Worm (Caenorhabditis elegans) whole organism, young adult: Measurements from ENCODE around the gene ZK632.11.
A peak's percentile ranks its signal among the peaks of the same experiment; 100 is the strongest.

ENCODE experiments used
- B0261.1 ChIP-seq: sonication (generic microtip); optimal IDR thresholded peaks from 2 replicates; lab custom pipeline; 2016; ENCODE audit warnings: mild to moderate bottlenecking, missing genetic modification characterization, moderate library complexity, missing compliant biosample characterization
- B0336.3 ChIP-seq: fragments of 200-800 bp; sonication (Bioruptor generic); IDR thresholded peaks from 2 replicates; pipeline ENCODE4 v1.3.6; 2022; ENCODE audit warnings: missing genetic modification characterization, missing compliant biosample characterization
- F10E7.11 ChIP-seq: sonication (generic microtip); optimal IDR thresholded peaks from 2 replicates; lab custom pipeline; 2017; ENCODE audit warnings: mild to moderate bottlenecking, missing genetic modification characterization, moderate library complexity, missing compliant biosample characterization
- F39B2.1 ChIP-seq: fragments of 200-800 bp; sonication (Bioruptor generic); IDR thresholded peaks from 2 replicates; pipeline ENCODE4 v1.3.6; 2022; ENCODE audit warnings: missing genetic modification reagents, missing genetic modification characterization, missing compliant biosample characterization
- F49E8.2 ChIP-seq: sonication (generic microtip); optimal IDR thresholded peaks from 3 replicates; lab custom pipeline; 2017; ENCODE audit warnings: missing genetic modification characterization, mild to moderate bottlenecking, missing compliant biosample characterization, antibody characterized with exemption, moderate library complexity; ENCODE audit not compliant: insufficient read depth
- K12H6.12 ChIP-seq: fragments of 200-800 bp; sonication (Bioruptor generic); optimal IDR thresholded peaks from 2 replicates; lab custom pipeline; 2018; ENCODE audit warnings: mild to moderate bottlenecking, missing genetic modification characterization, missing compliant biosample characterization
- T07F8.4 ChIP-seq: sonication (generic microtip); optimal IDR thresholded peaks from 2 replicates; lab custom pipeline; 2016; ENCODE audit warnings: mild to moderate bottlenecking, missing genetic modification characterization, moderate library complexity, missing compliant biosample characterization
- T26A5.8 ChIP-seq: sonication (generic microtip); optimal IDR thresholded peaks from 2 replicates; lab custom pipeline; 2016; ENCODE audit warnings: missing genetic modification characterization, missing compliant biosample characterization
- Y53F4B.3 ChIP-seq: fragments of 200-800 bp; sonication (Bioruptor generic); IDR thresholded peaks from 2 replicates; pipeline ENCODE4 v1.3.6; 2022; ENCODE audit warnings: missing genetic modification reagents, missing genetic modification characterization, missing compliant biosample characterization
- Y95B8A.8 ChIP-seq: fragments of 200-800 bp; sonication (Bioruptor generic); IDR thresholded peaks from 2 replicates; pipeline ENCODE4 v1.3.6; 2022; ENCODE audit warnings: missing genetic modification reagents, missing genetic modification characterization, missing compliant biosample characterization
- ama-1 ChIP-seq, 3 experiments: fragments of 150-350 bp in 1 of 3; sonication (generic microtip) in 2 of 3; optimal IDR thresholded peaks; 2 replicates each; lab custom pipeline; 2014 to 2018; ENCODE audit warnings: missing biosample characterization in 2 of 3, missing genetic modification characterization in 2 of 3, missing genetic modification reagents in 2 of 3
- attf-5 ChIP-seq: fragments of 200-800 bp; sonication (Bioruptor generic); optimal IDR thresholded peaks from 2 replicates; lab custom pipeline; 2018; ENCODE audit warnings: mild to moderate bottlenecking, missing genetic modification characterization, missing compliant biosample characterization
- attf-6 ChIP-seq: fragments of 200-800 bp; sonication (Bioruptor generic); IDR thresholded peaks from 2 replicates; pipeline ENCODE4 v1.3.6; 2022; ENCODE audit warnings: missing genetic modification reagents, missing genetic modification characterization, missing compliant biosample characterization
- ceh-100 ChIP-seq: fragments of 200-800 bp; sonication (Bioruptor generic); IDR thresholded peaks from 2 replicates; pipeline ENCODE4 v1.3.6; 2022; ENCODE audit warnings: missing genetic modification reagents, missing genetic modification characterization, missing compliant biosample characterization
- ceh-79 ChIP-seq: sonication (generic microtip); optimal IDR thresholded peaks from 2 replicates; lab custom pipeline; 2017; ENCODE audit warnings: mild to moderate bottlenecking, missing genetic modification characterization, missing compliant biosample characterization
- dox-1 ChIP-seq: fragments of 200-800 bp; sonication (Bioruptor generic); IDR thresholded peaks from 2 replicates; pipeline ENCODE4 v1.3.6; 2022; ENCODE audit warnings: missing genetic modification reagents, missing genetic modification characterization, missing compliant biosample characterization
- dpl-1 ChIP-seq: fragments of 150-350 bp; optimal IDR thresholded peaks from 2 replicates; lab custom pipeline; 2014; ENCODE audit warnings: missing biosample characterization, missing genetic modification reagents, missing genetic modification characterization
- egl-44 ChIP-seq: fragments of 200-800 bp; sonication (Bioruptor generic); IDR thresholded peaks from 2 replicates; pipeline ENCODE4 v1.3.6; 2022; ENCODE audit warnings: missing genetic modification reagents, missing genetic modification characterization, missing compliant biosample characterization
- egrh-3 ChIP-seq: fragments of 200-800 bp; sonication (Bioruptor generic); IDR thresholded peaks from 2 replicates; pipeline ENCODE4 v1.3.6; 2022; ENCODE audit warnings: missing genetic modification reagents, missing genetic modification characterization, missing compliant biosample characterization
- ets-4 ChIP-seq: fragments of 200-800 bp; sonication (Bioruptor generic); optimal IDR thresholded peaks from 2 replicates; lab custom pipeline; 2018; ENCODE audit warnings: mild to moderate bottlenecking, missing genetic modification characterization, missing compliant biosample characterization
- hlh-26 ChIP-seq: fragments of 200-800 bp; sonication (Bioruptor generic); conservative IDR thresholded peaks from 2 replicates; pipeline ENCODE4 v1.3.6; 2022; ENCODE audit warnings: missing genetic modification reagents, missing genetic modification characterization, missing compliant biosample characterization
- hrde-1 ChIP-seq: sonication (generic microtip); optimal IDR thresholded peaks from 2 replicates; lab custom pipeline; 2016; ENCODE audit warnings: missing genetic modification characterization, mild to moderate bottlenecking, missing compliant biosample characterization, moderate library complexity, missing genotype, missing genetic modification reagents, borderline replicate concordance
- let-526 ChIP-seq: fragments of 200-800 bp; sonication (Bioruptor generic); IDR thresholded peaks from 2 replicates; pipeline ENCODE4 v1.3.6; 2022; ENCODE audit warnings: missing genetic modification reagents, missing genetic modification characterization, missing compliant biosample characterization
- lin-35 ChIP-seq, 3 experiments: fragments of 150-350 bp in 2 of 3; sonication (generic microtip) in 1 of 3; optimal IDR thresholded peaks; 2 replicates each; lab custom pipeline; 2014 to 2018; ENCODE audit warnings: missing biosample characterization in 3 of 3, missing genetic modification characterization in 3 of 3, missing genetic modification reagents in 3 of 3
- lin-40 ChIP-seq: sonication (generic microtip); optimal IDR thresholded peaks from 2 replicates; lab custom pipeline; 2016; ENCODE audit warnings: missing genetic modification characterization, mild to moderate bottlenecking, missing compliant biosample characterization, missing genotype, missing genetic modification reagents
- lsy-27 ChIP-seq: sonication (generic microtip); optimal IDR thresholded peaks from 2 replicates; lab custom pipeline; 2017; ENCODE audit warnings: missing genetic modification characterization, mild to moderate bottlenecking, missing compliant biosample characterization, antibody characterized with exemption, missing genotype, borderline replicate concordance; ENCODE audit not compliant: insufficient read depth
- madf-8 ChIP-seq: fragments of 200-800 bp; sonication (Bioruptor generic); conservative IDR thresholded peaks from 2 replicates; pipeline ENCODE4 v1.3.6; 2022; ENCODE audit warnings: missing genetic modification reagents, missing genetic modification characterization, missing compliant biosample characterization
- mcd-1 ChIP-seq: fragments of 200-800 bp; sonication (Bioruptor generic); IDR thresholded peaks from 2 replicates; pipeline ENCODE4 v1.3.6; 2022; ENCODE audit warnings: missing genetic modification reagents, missing genetic modification characterization, missing compliant biosample characterization
- mel-28 ChIP-seq: sonication (generic microtip); optimal IDR thresholded peaks from 2 replicates; lab custom pipeline; 2016; ENCODE audit warnings: borderline replicate concordance, mild to moderate bottlenecking, missing genetic modification characterization, missing compliant biosample characterization
- nfya-1 ChIP-seq: sonication (generic microtip); optimal IDR thresholded peaks from 2 replicates; lab custom pipeline; 2017; ENCODE audit warnings: antibody characterized with exemption, missing compliant biosample characterization, missing genetic modification characterization, borderline replicate concordance; ENCODE audit not compliant: insufficient read depth
- nfya-2 ChIP-seq: fragments of 200-800 bp; sonication (Bioruptor generic); IDR thresholded peaks from 2 replicates; pipeline ENCODE4 v1.3.6; 2022; ENCODE audit warnings: missing genetic modification reagents, missing genetic modification characterization, missing compliant biosample characterization
- nhr-80 ChIP-seq: sonication (generic microtip); optimal IDR thresholded peaks from 2 replicates; lab custom pipeline; 2016; ENCODE audit warnings: missing genetic modification characterization, missing compliant biosample characterization
- rcor-1 ChIP-seq: fragments of 200-800 bp; sonication (Bioruptor generic); IDR thresholded peaks from 2 replicates; pipeline ENCODE4 v1.3.6; 2022; ENCODE audit warnings: missing genetic modification reagents, missing genetic modification characterization, missing compliant biosample characterization
- rpc-1 ChIP-seq, 2 experiments: fragments of 150-350 bp in 1 of 2; sonication (generic microtip) in 1 of 2; optimal IDR thresholded peaks; 2 replicates each; lab custom pipeline; 2014 to 2018; ENCODE audit warnings: missing biosample characterization in 1 of 2, missing genetic modification characterization in 1 of 2, missing genetic modification reagents in 1 of 2, missing genotype in 1 of 2
- sdz-38 ChIP-seq: sonication (generic microtip); optimal IDR thresholded peaks from 2 replicates; lab custom pipeline; 2016; ENCODE audit warnings: missing genotype, missing genetic modification characterization, missing compliant biosample characterization
- sea-2 ChIP-seq: fragments of 200-800 bp; sonication (Bioruptor generic); IDR thresholded peaks from 2 replicates; pipeline ENCODE4 v1.3.6; 2022; ENCODE audit warnings: missing genetic modification characterization, missing compliant biosample characterization
- snpc-4 ChIP-seq, 5 experiments: fragments of 150-350 bp in 1 of 5; sonication (generic microtip) in 4 of 5; optimal IDR thresholded peaks; 2 replicates each; lab custom pipeline; 2014 to 2018; ENCODE audit warnings: missing genetic modification characterization in 5 of 5, missing biosample characterization in 3 of 5, antibody characterized with exemption in 2 of 5, mild to moderate bottlenecking in 2 of 5, missing compliant biosample characterization in 2 of 5, missing genotype in 2 of 5, moderate library complexity in 2 of 5, missing genetic modification reagents in 1 of 5
- somi-1 ChIP-seq: fragments of 200-800 bp; sonication (Bioruptor generic); optimal IDR thresholded peaks from 2 replicates; lab custom pipeline; 2018; ENCODE audit warnings: mild to moderate bottlenecking, missing genetic modification characterization, missing compliant biosample characterization
- sptf-2 ChIP-seq: fragments of 200-800 bp; sonication (Bioruptor generic); optimal IDR thresholded peaks from 2 replicates; lab custom pipeline; 2018; ENCODE audit warnings: mild to moderate bottlenecking, missing genetic modification characterization, missing compliant biosample characterization
- tbp1 ChIP-seq: fragments of 200-800 bp; sonication (Bioruptor generic); optimal IDR thresholded peaks from 2 replicates; lab custom pipeline; 2018; ENCODE audit warnings: mild to moderate bottlenecking, missing genetic modification characterization, missing compliant biosample characterization
- tbx-9 ChIP-seq: sonication (generic microtip); optimal IDR thresholded peaks from 2 replicates; lab custom pipeline; 2016; ENCODE audit warnings: borderline replicate concordance, missing genetic modification characterization, inconsistent platforms, missing compliant biosample characterization
- tlf-1 ChIP-seq: fragments of 200-800 bp; sonication (Bioruptor generic); optimal IDR thresholded peaks from 2 replicates; lab custom pipeline; 2018; ENCODE audit warnings: mild to moderate bottlenecking, missing genetic modification characterization, missing compliant biosample characterization
- unc-130 ChIP-seq: sonication (generic microtip); optimal IDR thresholded peaks from 2 replicates; lab custom pipeline; 2016; ENCODE audit warnings: missing genetic modification reagents, missing genetic modification characterization, missing compliant biosample characterization
- unc-62 ChIP-seq: fragments of 150-350 bp; optimal IDR thresholded peaks from 2 replicates; lab custom pipeline; 2014; ENCODE audit warnings: missing biosample characterization, missing genetic modification reagents, missing genetic modification characterization
- ztf-25 ChIP-seq: fragments of 200-800 bp; sonication (Bioruptor generic); IDR thresholded peaks from 2 replicates; pipeline ENCODE4 v1.3.6; 2022; ENCODE audit warnings: missing genetic modification reagents, missing genetic modification characterization, missing compliant biosample characterization
- ztf-28 ChIP-seq: fragments of 200-800 bp; sonication (Bioruptor generic); IDR thresholded peaks from 2 replicates; pipeline ENCODE4 v1.3.6; 2022; ENCODE audit warnings: missing genetic modification reagents, missing genetic modification characterization, missing compliant biosample characterization
- ztf-6 ChIP-seq: fragments of 200-800 bp; sonication (Bioruptor generic); IDR thresholded peaks from 2 replicates; pipeline ENCODE4 v1.3.6; 2022; ENCODE audit warnings: missing genetic modification reagents, missing genetic modification characterization, missing compliant biosample characterization

ZK632.11 gene

DNA sequence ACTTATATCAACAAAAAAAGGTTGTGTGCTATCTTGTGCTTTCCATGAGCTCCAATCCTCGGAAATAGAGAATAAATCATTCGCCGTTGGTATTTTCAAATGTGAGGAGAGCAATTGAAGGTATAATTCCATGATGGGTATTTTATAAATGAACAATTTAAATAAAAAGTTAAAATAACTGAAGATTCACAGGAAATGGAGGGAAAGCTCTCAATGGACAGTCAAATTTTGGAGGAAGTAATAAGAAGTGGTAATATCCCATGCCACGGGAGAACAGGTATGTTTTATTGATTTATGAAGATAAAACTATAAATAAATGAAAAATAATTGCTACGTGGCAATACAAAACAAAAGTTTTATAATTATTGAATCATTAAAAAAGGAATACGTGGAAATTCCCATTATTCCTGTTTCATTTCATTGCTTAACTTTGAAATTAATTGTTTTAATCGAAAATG is 44.6 kb upstream of the ZK632.11 start:
- TF ChIP-seq Y53F4B.3 (GFP tag; lab: Robert Waterston, UW) (no peak), snpc-4 (GFP tag; optimal IDR thresholded peaks at IDR 0.05; lab: Kevin White, UChicago) (no peak), snpc-4 (tag; optimal IDR thresholded peaks at IDR 0.05; lab: Kevin White, UChicago) (peak in 1 of 4 experiments; percentile 2), Y95B8A.8 (GFP tag; lab: Robert Waterston, UW) (no peak; the same call in 1 of the 2 replicates), madf-8 (GFP tag; lab: Robert Waterston, UW) (no peak), rpc-1 (optimal IDR thresholded peaks at IDR 0.05; lab: Kevin White, UChicago) (no peak), rpc-1 (tag; optimal IDR thresholded peaks at IDR 0.05; lab: Kevin White, UChicago) (no peak), nfya-1 (tag; lab: Kevin White, UChicago) (no peak), sea-2 (GFP tag; lab: Robert Waterston, UW) (no peak), hrde-1 (peak; percentile 6), mcd-1 (no peak), hlh-26 (GFP tag; lab: Robert Waterston, UW) (no peak), dpl-1 (GFP tag; lab: Kevin White, UChicago) (no peak), ama-1 (optimal IDR thresholded peaks at IDR 0.05; lab: Kevin White, UChicago) (no peak), ama-1 (GFP tag; optimal IDR thresholded peaks at IDR 0.05; lab: Kevin White, UChicago) (no peak), ztf-6 (GFP tag; lab: Robert Waterston, UW) (no peak), tbx-9 (no peak), attf-5 (GFP tag; lab: Kevin White, UChicago) (peak; percentile 21), egl-44 (GFP tag; lab: Robert Waterston, UW) (no peak), ztf-25 (GFP tag; lab: Robert Waterston, UW) (no peak), nfya-2 (no peak), mel-28 (tag; lab: Kevin White, UChicago) (no peak), ceh-79 (tag; lab: Kevin White, UChicago) (no peak), T26A5.8 (tag; lab: Kevin White, UChicago) (no peak), dox-1 (GFP tag; lab: Robert Waterston, UW) (no peak), ceh-100 (GFP tag; lab: Robert Waterston, UW) (no peak; the same call in 1 of the 2 replicates), tlf-1 (GFP tag; lab: Kevin White, UChicago) (peak; percentile 42), unc-130 (GFP tag; lab: Kevin White, UChicago) (no peak), lin-40 (peak; percentile 38), nhr-80 (no peak), F49E8.2 (tag; lab: Kevin White, UChicago) (peak; percentile 24), lsy-27 (tag; lab: Kevin White, UChicago) (no peak), T07F8.4 (no peak), tbp1 (peak; percentile 4), lin-35 (GFP tag; optimal IDR thresholded peaks at IDR 0.05; lab: Kevin White, UChicago) (peak in 1 of 3 experiments; percentile 57), B0336.3 (peak; percentile 50; the same call in 1 of the 2 replicates), F10E7.11 (tag; lab: Kevin White, UChicago) (peak; percentile 62), B0261.1 (no peak), F39B2.1 (no peak), sptf-2 (no peak), sdz-38 (tag; lab: Kevin White, UChicago) (no peak), rcor-1 (GFP tag; lab: Robert Waterston, UW) (no peak), ztf-28 (GFP tag; lab: Robert Waterston, UW) (no peak), somi-1 (GFP tag; lab: Kevin White, UChicago) (no peak), egrh-3 (GFP tag; lab: Robert Waterston, UW) (no peak), unc-62 (GFP tag; lab: Kevin White, UChicago) (no peak), attf-6 (no peak), K12H6.12 (no peak), let-526 (GFP tag; lab: Robert Waterston, UW) (no peak), ets-4 (GFP tag; lab: Kevin White, UChicago) (no peak)
